Worm (Caenorhabditis elegans) whole organism, mixed stage, embryonic: ENCODE data around the gene cyp-13A10.

Experiments
- M03D4.4 ChIP-seq: sonication (generic microtip); optimal IDR thresholded peaks from 2 replicates; lab custom pipeline; 2017; ENCODE audit warnings: mild to moderate bottlenecking, missing genetic modification characterization, missing compliant biosample characterization
- bed-3 ChIP-seq: fragments of 200-800 bp; sonication (Bioruptor generic); optimal IDR thresholded peaks from 3 replicates; lab custom pipeline; 2018; ENCODE audit warnings: mild to moderate bottlenecking, missing genetic modification characterization, moderate library complexity, missing compliant biosample characterization
- blmp-1 ChIP-seq: fragments of 150-350 bp; optimal IDR thresholded peaks from 2 replicates; lab custom pipeline; 2014; ENCODE audit warnings: missing biosample characterization, missing genetic modification characterization
- ceh-39 ChIP-seq: fragments of 150-350 bp; optimal IDR thresholded peaks from 2 replicates; lab custom pipeline; 2014; ENCODE audit warnings: missing biosample characterization, missing genetic modification characterization
- ceh-43 ChIP-seq: fragments of 200-800 bp; sonication (Bioruptor generic); optimal IDR thresholded peaks from 2 replicates; lab custom pipeline; 2018; ENCODE audit warnings: mild to moderate bottlenecking, missing genetic modification characterization, moderate library complexity, missing compliant biosample characterization
- ceh-83 ChIP-seq: fragments of 200-800 bp; sonication (Bioruptor generic); optimal IDR thresholded peaks from 2 replicates; lab custom pipeline; 2018; ENCODE audit warnings: mild to moderate bottlenecking, missing genetic modification characterization, missing compliant biosample characterization
- ces-1 ChIP-seq: fragments of 150-350 bp; optimal IDR thresholded peaks from 2 replicates; lab custom pipeline; 2014; ENCODE audit warnings: missing biosample characterization, missing genetic modification reagents, missing genetic modification characterization
- cnd-1 ChIP-seq: fragments of 200-800 bp; sonication (Bioruptor generic); optimal IDR thresholded peaks from 2 replicates; lab custom pipeline; 2018; ENCODE audit warnings: mild to moderate bottlenecking, missing genetic modification characterization, missing compliant biosample characterization
- drap-1 ChIP-seq: fragments of 200-800 bp; sonication (Bioruptor generic); optimal IDR thresholded peaks from 3 replicates; lab custom pipeline; 2018; ENCODE audit warnings: mild to moderate bottlenecking, missing genetic modification characterization, missing compliant biosample characterization
- elt-1 ChIP-seq: sonication (generic microtip); optimal IDR thresholded peaks from 2 replicates; lab custom pipeline; 2017; ENCODE audit warnings: missing genetic modification characterization, mild to moderate bottlenecking, missing compliant biosample characterization, antibody characterized with exemption, moderate library complexity, borderline replicate concordance; ENCODE audit not compliant: insufficient read depth
- elt-3 ChIP-seq: fragments of 150-350 bp; optimal IDR thresholded peaks from 2 replicates; lab custom pipeline; 2014; ENCODE audit warnings: missing biosample characterization, missing genetic modification characterization
- flh-1 ChIP-seq: fragments of 200-800 bp; sonication (Bioruptor generic); optimal IDR thresholded peaks from 2 replicates; lab custom pipeline; 2018; ENCODE audit warnings: mild to moderate bottlenecking, missing genetic modification characterization, moderate library complexity, missing compliant biosample characterization
- ham-2 ChIP-seq: fragments of 200-800 bp; sonication (Bioruptor generic); optimal IDR thresholded peaks from 2 replicates; lab custom pipeline; 2018; ENCODE audit warnings: mild to moderate bottlenecking, missing genetic modification characterization, missing compliant biosample characterization
- hlh-1 ChIP-seq: fragments of 150-350 bp; optimal IDR thresholded peaks from 2 replicates; lab custom pipeline; 2014; ENCODE audit warnings: missing biosample characterization, missing genetic modification reagents, missing genetic modification characterization
- lin-13 ChIP-seq: fragments of 150-350 bp; optimal IDR thresholded peaks from 2 replicates; lab custom pipeline; 2014; ENCODE audit warnings: missing biosample characterization, missing genetic modification characterization
- lin-32 ChIP-seq: fragments of 200-800 bp; sonication (Bioruptor generic); optimal IDR thresholded peaks from 2 replicates; lab custom pipeline; 2018; ENCODE audit warnings: mild to moderate bottlenecking, missing genetic modification characterization, missing compliant biosample characterization
- lsy-2 ChIP-seq: fragments of 150-350 bp; optimal IDR thresholded peaks from 2 replicates; lab custom pipeline; 2014; ENCODE audit warnings: missing biosample characterization, missing genetic modification characterization
- mab-5 ChIP-seq: fragments of 150-350 bp; optimal IDR thresholded peaks from 2 replicates; lab custom pipeline; 2014; ENCODE audit warnings: missing biosample characterization, missing genetic modification characterization
- mep-1 ChIP-seq: fragments of 150-350 bp; optimal IDR thresholded peaks from 2 replicates; lab custom pipeline; 2017; ENCODE audit warnings: missing biosample characterization, missing genetic modification reagents, missing genetic modification characterization, inconsistent platforms
- mls-2 ChIP-seq: sonication (generic microtip); optimal IDR thresholded peaks from 2 replicates; lab custom pipeline; 2016; ENCODE audit warnings: mild to moderate bottlenecking, missing genetic modification characterization, moderate library complexity, missing compliant biosample characterization
- nhr-12 ChIP-seq: fragments of 150-350 bp; optimal IDR thresholded peaks from 2 replicates; lab custom pipeline; 2014; ENCODE audit warnings: missing biosample characterization, missing genetic modification characterization
- nhr-2 ChIP-seq: fragments of 150-350 bp; optimal IDR thresholded peaks from 2 replicates; lab custom pipeline; 2014; ENCODE audit warnings: missing biosample characterization, missing genetic modification characterization
- nhr-237 ChIP-seq: fragments of 150-350 bp; optimal IDR thresholded peaks from 2 replicates; lab custom pipeline; 2014; ENCODE audit warnings: missing biosample characterization, missing genetic modification characterization
- nhr-28 ChIP-seq: fragments of 150-350 bp; optimal IDR thresholded peaks from 2 replicates; lab custom pipeline; 2014; ENCODE audit warnings: missing biosample characterization, missing genetic modification characterization
- nhr-76 ChIP-seq: sonication (generic microtip); optimal IDR thresholded peaks from 2 replicates; lab custom pipeline; 2017; ENCODE audit warnings: missing biosample characterization, missing genetic modification characterization
- pha-4 ChIP-seq: fragments of 150-350 bp; optimal IDR thresholded peaks from 2 replicates; lab custom pipeline; 2018; ENCODE audit warnings: missing biosample characterization, missing genetic modification reagents, missing genetic modification characterization
- sem-2 ChIP-seq: fragments of 200-800 bp; sonication (Bioruptor generic); optimal IDR thresholded peaks from 2 replicates; lab custom pipeline; 2018; ENCODE audit warnings: mild to moderate bottlenecking, missing genetic modification characterization, missing compliant biosample characterization
- snpc-4 ChIP-seq: fragments of 150-350 bp; optimal IDR thresholded peaks from 2 replicates; lab custom pipeline; 2014; ENCODE audit warnings: missing biosample characterization, missing genetic modification characterization
- sptf-1 ChIP-seq: sonication (generic microtip); optimal IDR thresholded peaks from 2 replicates; lab custom pipeline; 2017; ENCODE audit warnings: mild to moderate bottlenecking, missing genetic modification characterization, moderate library complexity, missing compliant biosample characterization
- tbx-8 ChIP-seq: fragments of 200-800 bp; sonication (Bioruptor generic); optimal IDR thresholded peaks from 2 replicates; lab custom pipeline; 2018; ENCODE audit warnings: mild to moderate bottlenecking, missing genetic modification characterization, moderate library complexity, missing compliant biosample characterization
- unc-120 ChIP-seq: sonication (generic microtip); optimal IDR thresholded peaks from 2 replicates; lab custom pipeline; 2017; ENCODE audit warnings: missing genetic modification characterization, missing compliant biosample characterization; ENCODE audit not compliant: poor library complexity, severe bottlenecking
- unc-39 ChIP-seq: fragments of 150-350 bp; optimal IDR thresholded peaks from 2 replicates; lab custom pipeline; 2014; ENCODE audit warnings: missing biosample characterization, missing genetic modification characterization
- unc-62 ChIP-seq: fragments of 150-350 bp; optimal IDR thresholded peaks from 2 replicates; lab custom pipeline; 2014; ENCODE audit warnings: missing biosample characterization, missing genetic modification reagents, missing genetic modification characterization
- zip-8 ChIP-seq: fragments of 150-350 bp; optimal IDR thresholded peaks from 2 replicates; lab custom pipeline; 2014; ENCODE audit warnings: missing biosample characterization, missing genetic modification characterization
- ztf-11 ChIP-seq: fragments of 150-350 bp; optimal IDR thresholded peaks from 2 replicates; lab custom pipeline; 2014; ENCODE audit warnings: missing biosample characterization, missing genetic modification characterization

The cyp-13A10 gene

ce11 chrII:9652919-9653318, 9.8 kb downstream of the cyp-13A10 start, which contains the start of gene ZK1307.3:
TSS of gene ZK1307.3 (minus strand) at chrII:9653019.
- TF ChIP-seq blmp-1 (tag; lab: Kevin White, UChicago) (no peak), cnd-1 (tag; lab: Kevin White, UChicago) (no peak), nhr-2 (tag; lab: Kevin White, UChicago) (no peak), flh-1 (GFP tag; lab: Kevin White, UChicago) (no peak), elt-3 (tag; lab: Kevin White, UChicago) (no peak), lsy-2 (tag; lab: Kevin White, UChicago) (no peak), bed-3 (GFP tag; lab: Kevin White, UChicago) (no peak), pha-4 (tag; lab: Kevin White, UChicago) (no peak)

DNA sequence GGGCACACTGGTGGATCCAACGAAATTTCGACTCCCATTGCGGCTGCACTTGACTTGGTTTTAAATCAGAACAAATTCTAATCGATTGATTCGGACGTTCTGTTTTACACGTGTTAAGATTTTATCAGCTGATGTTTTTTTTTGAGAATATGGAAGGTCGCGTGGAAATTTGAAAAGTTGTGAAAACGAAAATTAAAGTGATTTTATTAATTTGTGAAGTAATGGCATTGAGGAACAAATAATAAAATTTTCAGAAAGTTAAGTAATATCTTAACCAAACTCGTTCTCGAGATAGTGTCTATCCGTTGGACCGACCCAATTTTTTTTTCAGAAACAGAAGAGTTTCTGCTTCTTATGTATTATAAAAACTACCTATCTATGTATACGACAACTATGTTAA, 11.0 kb downstream of the cyp-13A10 start, which contains the start of gene ZK1307.4:
Gene ZK1307.4, minus strand, starts transcription at position 101 of the 400 bp plus-strand sequence.
- no peak for TF ChIP-seq cnd-1 (tag; lab: Kevin White, UChicago)
- no peak for TF ChIP-seq mls-2
- TF ChIP-seq ceh-83 (GFP tag; lab: Kevin White, UChicago) = no peak
- TF ChIP-seq ham-2 (GFP tag; lab: Kevin White, UChicago) = no peak
- TF ChIP-seq unc-39 = no peak
- TF ChIP-seq nhr-2 (tag; lab: Kevin White, UChicago) = no peak

- TF ChIP-seq cnd-1 (tag; lab: Kevin White, UChicago) = no peak
- no peak for TF ChIP-seq sptf-1 (tag; lab: Kevin White, UChicago)
- TF ChIP-seq elt-1 (tag; lab: Kevin White, UChicago) = no peak
- TF ChIP-seq ceh-43 (GFP tag; lab: Kevin White, UChicago) = no peak
- no peak for TF ChIP-seq snpc-4 (tag; lab: Kevin White, UChicago)
- no peak for TF ChIP-seq flh-1 (GFP tag; lab: Kevin White, UChicago)
- TF ChIP-seq mab-5 = no peak
- TF ChIP-seq nhr-2 (tag; lab: Kevin White, UChicago) = no peak
- no peak for TF ChIP-seq bed-3 (GFP tag; lab: Kevin White, UChicago)
- TF ChIP-seq unc-39 = no peak
Observed at ce11 chrII:9649191-9649590, 13.5 kb downstream of the cyp-13A10 start, which contains the start of gene ZK1307.9. TSS of gene ZK1307.9 (plus strand) at chrII:9649491.

- no peak for TF ChIP-seq nhr-237 (tag; lab: Kevin White, UChicago)
- peak; percentile 66 for TF ChIP-seq nhr-2 (tag; lab: Kevin White, UChicago)
- TF ChIP-seq cnd-1 (tag; lab: Kevin White, UChicago) = no peak
- TF ChIP-seq mab-5 = no peak
- TF ChIP-seq bed-3 (GFP tag; lab: Kevin White, UChicago) = no peak
- no peak for TF ChIP-seq tbx-8 (GFP tag; lab: Kevin White, UChicago)
Observed at ce11 chrII:9646928-9647838, 15.5 kb downstream of the cyp-13A10 start, which contains the start of gene sqv-8. TSS of gene sqv-8 (plus strand) at chrII:9646978.

DNA sequence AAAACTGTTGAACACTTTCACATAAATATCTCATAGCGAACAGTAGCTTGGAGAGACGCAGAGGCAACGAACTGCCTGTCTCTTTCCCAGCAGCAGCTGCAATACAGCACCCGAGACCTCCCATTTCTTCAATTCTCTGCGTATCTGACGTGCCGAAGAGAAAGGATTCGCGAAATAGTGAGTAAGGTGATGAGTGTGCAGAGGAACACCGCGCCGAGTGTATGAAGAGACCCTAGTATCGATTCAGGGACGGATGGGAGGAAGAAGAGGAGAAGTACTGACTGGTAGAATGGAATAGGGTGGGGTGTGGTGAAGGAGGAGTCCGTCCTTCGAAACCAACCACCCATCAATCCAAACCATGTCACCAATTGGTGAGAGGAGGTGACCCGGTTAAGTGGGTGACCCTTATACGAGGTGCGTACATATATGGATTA, 16.5 kb downstream of the cyp-13A10 start:
- TF ChIP-seq ces-1 (GFP tag; lab: Kevin White, UChicago) (peak; percentile 70), nhr-12 (tag; lab: Kevin White, UChicago) (no peak), ceh-83 (GFP tag; lab: Kevin White, UChicago) (no peak), unc-62 (GFP tag; lab: Kevin White, UChicago) (peak; percentile 76), zip-8 (tag; lab: Kevin White, UChicago) (no peak), hlh-1 (tag; lab: Kevin White, UChicago) (peak; percentile 94), sem-2 (GFP tag; lab: Kevin White, UChicago) (no peak), M03D4.4 (tag; lab: Kevin White, UChicago) (no peak), mls-2 (peak; percentile 76), bed-3 (GFP tag; lab: Kevin White, UChicago) (no peak), nhr-2 (tag; lab: Kevin White, UChicago) (peak; percentile 87), unc-39 (no peak), cnd-1 (tag; lab: Kevin White, UChicago) (peak; percentile 40), nhr-237 (tag; lab: Kevin White, UChicago) (peak; percentile 14), mep-1 (tag; lab: Kevin White, UChicago) (peak; percentile 91), unc-120 (tag; lab: Kevin White, UChicago) (peak; percentile 22), drap-1 (peak; percentile 47), flh-1 (GFP tag; lab: Kevin White, UChicago) (no peak), sptf-1 (tag; lab: Kevin White, UChicago) (peak; percentile 68), nhr-28 (tag; lab: Kevin White, UChicago) (no peak), lin-32 (GFP tag; lab: Kevin White, UChicago) (peak; percentile 46), lsy-2 (tag; lab: Kevin White, UChicago) (no peak), blmp-1 (tag; lab: Kevin White, UChicago) (peak; percentile 68), mab-5 (no peak), ham-2 (GFP tag; lab: Kevin White, UChicago) (peak; percentile 90), ztf-11 (tag; lab: Kevin White, UChicago) (no peak), elt-1 (tag; lab: Kevin White, UChicago) (no peak), nhr-76 (tag; lab: Kevin White, UChicago) (no peak), lin-13 (tag; lab: Kevin White, UChicago) (peak; percentile 61), pha-4 (tag; lab: Kevin White, UChicago) (peak; percentile 41), ceh-43 (GFP tag; lab: Kevin White, UChicago) (no peak), elt-3 (tag; lab: Kevin White, UChicago) (no peak), tbx-8 (GFP tag; lab: Kevin White, UChicago) (peak; percentile 2), ceh-39 (tag; lab: Kevin White, UChicago) (peak; percentile 75), snpc-4 (tag; lab: Kevin White, UChicago) (no peak)
- TF ChIP-seq, all 35 proteins: peak for 18
